Fruit fly (Drosophila melanogaster) Kc167 (cell line): ENCODE data around the gene Mer.

ENCODE experiments used
- Myc ChIP-seq: fragments of >200 bp; optimal IDR thresholded peaks from 2 replicates; lab custom pipeline; 2017; ENCODE audit warnings: missing external identifiers
- Sin3A ChIP-seq: fragments of >200 bp; optimal IDR thresholded peaks from 2 replicates; lab custom pipeline; 2018; ENCODE audit warnings: missing external identifiers
- h ChIP-seq: fragments of >200 bp; optimal IDR thresholded peaks from 3 replicates; lab custom pipeline; 2018; ENCODE audit warnings: missing external identifiers
- insv ChIP-seq: fragments of >200 bp; optimal IDR thresholded peaks from 3 replicates; lab custom pipeline; 2018; ENCODE audit warnings: missing external identifiers
- psq ChIP-seq: fragments of >200 bp; optimal IDR thresholded peaks from 2 replicates; lab custom pipeline; 2017; ENCODE audit warnings: missing external identifiers
- ttk ChIP-seq: sonication (Bioruptor generic); optimal IDR thresholded peaks from 2 replicates; lab custom pipeline; 2017; ENCODE audit warnings: missing external identifiers

Mer gene

dm6 chrX:19692951-19693698 is at the start of gene Mer:
Gene Mer, minus strand, starts transcription at chrX:19693500.
- TF ChIP-seq Sin3A (lab: Kevin White, UChicago) (no peak), ttk (lab: Kevin White, UChicago) (no peak), Myc (lab: Kevin White, UChicago) (no peak), insv (peak; percentile 31), h (lab: Kevin White, UChicago) (no peak), psq (no peak)

dm6 chrX:19737872-19738271 is 44.6 kb upstream of the Mer start:
- TF ChIP-seq psq = no peak
- no peak for TF ChIP-seq ttk (lab: Kevin White, UChicago)
- no peak for TF ChIP-seq Sin3A (lab: Kevin White, UChicago)
- no peak for TF ChIP-seq insv
- TF ChIP-seq Myc (lab: Kevin White, UChicago) = no peak
- TF ChIP-seq h (lab: Kevin White, UChicago) = no peak

DNA sequence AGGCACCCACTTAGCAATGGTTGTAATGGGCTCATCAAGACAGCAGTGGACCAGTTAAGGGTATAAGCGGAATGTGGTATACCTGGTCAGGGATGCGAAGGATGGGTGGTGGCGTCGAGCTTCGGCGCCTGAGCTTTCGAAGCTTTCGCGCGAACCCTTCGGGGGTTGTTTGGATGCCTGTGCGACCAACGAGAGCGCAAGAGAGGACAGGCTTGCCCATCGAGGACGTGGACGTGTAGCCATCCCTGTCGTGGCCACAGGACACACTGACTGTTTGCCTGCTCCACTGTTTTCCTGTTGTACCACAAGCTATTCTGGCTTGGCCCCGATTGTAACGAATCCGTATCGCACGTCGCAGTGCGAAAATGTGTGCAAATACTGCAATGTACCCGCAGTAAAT is 42.0 kb upstream of the Mer start, which contains the start of gene CG14234:
CG14234 (plus strand) TSS at position 301 of the 400 bp plus-strand sequence.
- TF ChIP-seq Myc (lab: Kevin White, UChicago) (no peak), insv (no peak), h (lab: Kevin White, UChicago) (no peak), Sin3A (lab: Kevin White, UChicago) (no peak), ttk (lab: Kevin White, UChicago) (no peak), psq (no peak)

DNA sequence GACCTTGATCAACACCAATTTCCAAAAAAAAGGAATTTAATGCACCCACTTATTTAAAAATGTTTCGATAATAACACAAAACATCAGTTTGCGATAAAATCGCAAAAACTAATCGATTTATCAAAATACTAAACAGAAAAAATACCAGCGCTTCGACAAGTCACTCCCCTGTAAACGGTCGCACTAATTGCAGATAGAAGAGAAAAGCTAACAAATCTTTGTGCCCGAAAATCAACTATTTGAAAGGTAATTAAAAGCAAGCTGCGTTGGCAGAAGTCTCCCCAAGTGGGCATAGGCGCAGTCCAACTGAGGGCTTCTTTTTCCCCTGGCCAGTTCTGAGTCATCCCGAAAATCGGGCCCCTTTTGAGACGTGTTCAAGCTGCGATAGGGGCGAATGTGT is 37.5 kb upstream of the Mer start, which contains the start of gene AP-1-2beta:
AP-1-2beta (plus strand) TSS at position 161 of the 400 bp plus-strand sequence.
- TF ChIP-seq Myc (lab: Kevin White, UChicago) (no peak), h (lab: Kevin White, UChicago) (no peak), insv (no peak), psq (no peak), Sin3A (lab: Kevin White, UChicago) (no peak), ttk (lab: Kevin White, UChicago) (no peak)

DNA sequence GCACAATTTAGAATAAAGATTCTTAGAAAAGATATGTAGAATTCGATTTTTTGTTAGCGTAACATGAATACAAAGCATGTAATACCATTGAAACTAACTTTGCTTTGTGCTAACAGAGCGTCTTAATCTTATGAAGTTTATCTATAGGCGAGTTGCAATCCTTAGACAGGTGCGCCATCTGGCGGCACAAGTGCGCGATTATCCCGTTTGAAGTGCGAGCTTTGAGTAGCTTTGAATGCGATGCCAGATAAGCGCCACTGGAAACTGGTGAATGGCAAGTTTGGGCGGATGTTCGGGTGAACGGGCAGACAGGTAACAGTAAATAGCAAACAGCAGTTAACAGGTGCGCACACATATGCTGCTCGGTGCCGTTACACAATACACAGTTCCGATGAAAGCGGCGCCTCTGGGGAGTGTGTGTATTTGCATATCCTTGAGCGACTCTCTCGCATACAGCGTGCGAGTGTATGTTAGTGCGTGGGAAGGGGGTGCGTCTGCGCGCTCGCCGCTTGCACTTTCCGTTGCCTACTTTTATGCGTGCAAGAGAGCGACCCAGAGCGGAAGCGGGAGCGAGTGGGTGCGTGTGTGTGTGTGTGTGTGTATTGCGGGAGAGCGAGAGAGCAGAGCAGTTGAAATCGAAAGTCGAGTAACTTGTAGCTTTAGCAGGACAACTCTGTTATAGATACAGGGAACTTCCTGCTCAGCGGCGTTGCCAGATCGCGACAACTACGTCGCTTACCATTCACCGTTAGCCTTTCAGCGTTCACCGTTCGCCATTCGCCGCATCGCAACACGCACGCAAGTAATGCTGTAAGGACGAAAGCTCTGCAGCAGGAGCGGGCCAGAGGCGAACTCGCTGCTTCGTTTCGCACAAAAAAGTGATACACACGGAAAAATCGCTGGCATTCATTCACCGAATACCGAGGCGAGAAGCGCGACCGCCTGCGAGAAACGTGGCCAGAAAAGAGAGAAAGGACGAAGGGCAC is 25.0 kb upstream of the Mer start, which contains the start of gene CG12531:
CG12531 (plus strand) TSS at position 936 of the 986 bp plus-strand sequence.
- TF ChIP-seq psq (no peak), h (lab: Kevin White, UChicago) (no peak), Myc (lab: Kevin White, UChicago) (no peak), Sin3A (lab: Kevin White, UChicago) (no peak), ttk (lab: Kevin White, UChicago) (no peak), insv (no peak)

DNA sequence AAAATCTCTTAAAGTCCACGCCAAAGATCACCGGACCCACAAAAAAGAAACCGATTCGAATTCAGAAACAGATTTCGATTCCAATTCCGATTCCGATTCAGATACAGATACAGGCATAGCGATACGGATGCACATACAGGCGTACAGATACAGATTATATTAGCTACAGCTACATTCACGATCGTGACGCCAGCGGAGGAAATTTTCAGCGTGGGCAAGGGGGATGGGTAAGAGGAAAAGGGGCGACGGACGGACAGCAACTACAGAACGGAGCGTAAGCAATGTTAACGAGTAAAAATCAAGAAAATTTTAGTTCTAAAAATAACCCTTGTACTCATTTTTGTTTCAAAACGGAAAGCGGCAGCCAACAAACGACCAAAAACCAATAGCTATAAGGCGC is 23.7 kb upstream of the Mer start:
- no peak for TF ChIP-seq ttk (lab: Kevin White, UChicago)
- TF ChIP-seq psq = no peak
- TF ChIP-seq insv = no peak
- no peak for TF ChIP-seq Sin3A (lab: Kevin White, UChicago)
- no peak for TF ChIP-seq h (lab: Kevin White, UChicago)
- TF ChIP-seq Myc (lab: Kevin White, UChicago) = no peak

- TF ChIP-seq h (lab: Kevin White, UChicago) (no peak), Myc (lab: Kevin White, UChicago) (no peak), psq (no peak), Sin3A (lab: Kevin White, UChicago) (no peak), insv (no peak)
Observed at dm6 chrX:19716325-19716917, 23.1 kb upstream of the Mer start.

- no peak for TF ChIP-seq psq
- no peak for TF ChIP-seq Myc (lab: Kevin White, UChicago)
- TF ChIP-seq ttk (lab: Kevin White, UChicago) = no peak
- no peak for TF ChIP-seq h (lab: Kevin White, UChicago)
- TF ChIP-seq Sin3A (lab: Kevin White, UChicago) = no peak
- TF ChIP-seq insv = no peak
Observed at dm6 chrX:19714816-19715215, 21.5 kb upstream of the Mer start.

dm6 chrX:19712898-19713627 is 19.8 kb upstream of the Mer start, which contains the start of gene meso18E:
Gene meso18E, minus strand, starts transcription at chrX:19713045.
- TF ChIP-seq Sin3A (lab: Kevin White, UChicago) (no peak), Myc (lab: Kevin White, UChicago) (no peak), ttk (lab: Kevin White, UChicago) (no peak), h (lab: Kevin White, UChicago) (no peak), insv (no peak), psq (no peak)

DNA sequence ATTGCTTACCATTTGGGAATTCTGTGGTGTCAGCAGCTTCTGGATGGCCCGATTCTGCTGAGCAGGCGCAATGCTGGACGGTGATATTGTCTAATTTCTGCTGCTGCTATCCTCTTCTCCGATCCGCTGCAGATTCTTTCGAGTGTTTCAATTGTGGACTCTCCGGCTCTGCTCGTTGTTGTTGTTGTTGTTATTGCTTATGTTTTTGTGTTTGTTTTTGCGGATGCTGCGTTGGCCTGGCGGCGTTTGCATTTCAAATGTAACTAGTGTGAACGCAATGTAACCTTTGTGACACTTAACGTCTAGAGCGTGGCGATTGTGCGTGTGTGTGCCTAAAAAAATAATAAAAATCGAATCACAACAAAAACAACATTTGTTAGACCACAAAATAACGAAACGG is 18.6 kb upstream of the Mer start:
- no peak for TF ChIP-seq h (lab: Kevin White, UChicago)
- no peak for TF ChIP-seq Sin3A (lab: Kevin White, UChicago)
- TF ChIP-seq psq = no peak
- TF ChIP-seq Myc (lab: Kevin White, UChicago) = no peak
- no peak for TF ChIP-seq insv
- no peak for TF ChIP-seq ttk (lab: Kevin White, UChicago)

dm6 chrX:19704083-19704482 is 10.8 kb upstream of the Mer start, which contains the start of the genes CG14230 and CG14232:
Gene CG14230, plus strand, starts transcription at chrX:19704176.
Gene CG14232, minus strand, starts transcription at chrX:19704259.
- TF ChIP-seq Myc (lab: Kevin White, UChicago) (no peak), ttk (lab: Kevin White, UChicago) (no peak), psq (no peak), Sin3A (lab: Kevin White, UChicago) (no peak), insv (no peak), h (lab: Kevin White, UChicago) (no peak)
